Worm (Caenorhabditis elegans): ENCODE data around the gene clec-56.

Gene clec-56

DNA sequence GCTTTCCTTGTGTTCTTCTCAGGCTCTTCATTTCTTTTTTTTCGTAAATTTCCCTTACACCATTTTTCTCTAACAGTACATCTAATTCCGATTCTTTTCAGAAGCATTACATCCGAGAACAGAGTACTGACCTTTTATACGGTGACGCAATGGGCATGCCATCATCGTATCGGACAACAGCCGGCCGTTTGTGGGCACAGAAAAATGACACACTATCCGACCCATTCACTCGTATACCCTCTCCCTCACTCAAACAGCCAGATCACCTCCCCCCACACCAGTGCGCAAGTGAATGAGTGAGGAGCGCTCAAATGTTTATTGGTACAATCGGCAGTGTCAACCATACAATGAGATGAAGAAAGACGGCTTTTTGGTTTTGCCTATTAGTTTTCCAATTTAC is 26.9 kb downstream of the clec-56 start, which contains the start of gene R02D5.24:
Gene R02D5.24, plus strand, starts transcription at position 205 of the 400 bp plus-strand sequence.
- peak; percentile 1 for TF ChIP-seq B0310.2 (tag; optimal IDR thresholded peaks at IDR 0.05)
- TF ChIP-seq flt-1 (GFP tag; IDR thresholded peaks at IDR 0.05), result peak; percentile 28; the same call in 1 of the 2 replicates
- TF ChIP-seq hmg-4 (GFP tag; optimal IDR thresholded peaks at IDR 0.05), result peak; percentile 70
- TF ChIP-seq ceh-36 (tag; optimal IDR thresholded peaks at IDR 0.05), result no peak

DNA sequence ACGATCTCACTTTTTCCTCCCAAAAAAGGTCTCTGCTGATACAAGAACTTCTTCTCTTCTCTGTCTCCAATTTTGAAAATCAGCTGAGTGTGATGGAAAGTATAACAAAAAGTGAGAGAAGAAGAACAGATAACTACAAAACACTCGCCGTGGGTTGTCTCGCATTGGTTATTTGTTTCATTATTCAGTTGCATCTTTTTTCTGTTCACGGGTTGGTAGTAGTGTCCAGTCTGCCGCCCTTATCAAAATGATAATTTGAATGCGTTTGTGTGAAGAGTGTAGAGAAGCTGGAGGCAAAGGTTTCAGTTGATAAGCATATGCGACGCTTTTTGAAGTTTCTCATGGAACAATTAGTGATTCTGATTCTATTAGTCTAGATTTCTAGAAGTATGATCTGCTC is 28.9 kb downstream of the clec-56 start:
- TF ChIP-seq pes-1 (GFP tag; IDR thresholded peaks at IDR 0.05) (no peak), hmg-4 (GFP tag; optimal IDR thresholded peaks at IDR 0.05) (no peak), ets-7 (tag; optimal IDR thresholded peaks at IDR 0.05) (no peak), ceh-36 (tag; optimal IDR thresholded peaks at IDR 0.05) (no peak)

DNA sequence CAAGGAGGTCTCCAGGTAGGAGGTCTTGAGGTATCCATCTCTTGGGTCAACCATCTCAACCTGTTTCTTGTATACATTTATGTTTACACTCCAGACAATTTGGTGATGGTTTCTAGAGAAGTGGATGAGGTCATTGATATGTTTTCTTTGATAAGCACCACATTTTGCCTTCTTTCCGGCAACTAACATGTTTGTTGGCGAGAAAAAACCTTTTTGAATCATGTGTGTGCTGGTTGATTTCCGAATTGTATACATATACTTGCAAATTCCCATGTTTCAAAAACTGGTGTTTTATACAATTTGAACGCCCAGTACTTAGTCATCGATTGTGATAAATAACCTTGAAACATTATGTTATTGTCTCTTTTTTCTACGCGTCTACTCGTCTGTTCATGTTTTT is 29.9 kb downstream of the clec-56 start:
- TF ChIP-seq ceh-36 (tag; optimal IDR thresholded peaks at IDR 0.05) (no peak), ama-1 (optimal IDR thresholded peaks at IDR 0.05) (no peak), pes-1 (GFP tag; IDR thresholded peaks at IDR 0.05) (no peak), tbx-37 (GFP tag; conservative IDR thresholded peaks at IDR 0.05) (no peak), tbx-11 (GFP tag; IDR thresholded peaks at IDR 0.05) (no peak), hmbx-1 (tag; optimal IDR thresholded peaks at IDR 0.05) (no peak), sea-1 (GFP tag; conservative IDR thresholded peaks at IDR 0.05) (no peak), aly-1 (tag; optimal IDR thresholded peaks at IDR 0.05) (no peak), B0310.2 (tag; optimal IDR thresholded peaks at IDR 0.05) (no peak), hmg-4 (GFP tag; optimal IDR thresholded peaks at IDR 0.05) (no peak), ets-7 (tag; optimal IDR thresholded peaks at IDR 0.05) (no peak), flt-1 (GFP tag; IDR thresholded peaks at IDR 0.05) (no peak), scrt-1 (GFP tag; IDR thresholded peaks at IDR 0.05) (no peak), tra-4 (tag; optimal IDR thresholded peaks at IDR 0.05) (no peak), F13C5.2 (tag; optimal IDR thresholded peaks at IDR 0.05) (no peak), ceh-13 (GFP tag; optimal IDR thresholded peaks at IDR 0.05) (no peak), hnd-1 (tag; optimal IDR thresholded peaks at IDR 0.05) (no peak)

DNA sequence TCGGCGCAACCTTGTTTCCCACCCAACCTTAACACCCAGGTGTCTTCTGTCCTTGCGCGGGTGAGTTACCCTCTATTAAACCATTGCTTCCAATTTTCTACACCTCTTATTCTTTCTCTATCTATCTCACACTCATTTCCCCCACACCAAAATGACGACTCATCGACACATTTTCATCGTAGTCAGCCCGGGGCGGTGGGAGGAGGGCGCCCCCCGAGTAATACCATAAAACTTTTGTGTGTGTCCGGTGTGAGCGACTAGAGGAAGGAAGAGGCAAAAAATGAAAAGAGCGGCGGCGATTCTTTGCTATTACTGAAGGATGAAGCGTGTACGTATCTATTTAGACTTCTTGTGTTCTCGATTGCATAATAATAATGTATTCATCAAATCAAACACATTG is 30.6 kb downstream of the clec-56 start:
- TF ChIP-seq scrt-1 (GFP tag; IDR thresholded peaks at IDR 0.05) (0 out of 2 replicates have a peak, but pooled peaks have one; percentile 49), aly-1 (tag; optimal IDR thresholded peaks at IDR 0.05) (no peak), ceh-13 (GFP tag; optimal IDR thresholded peaks at IDR 0.05) (no peak), tbx-11 (GFP tag; IDR thresholded peaks at IDR 0.05) (no peak), F13C5.2 (tag; optimal IDR thresholded peaks at IDR 0.05) (no peak), tra-4 (tag; optimal IDR thresholded peaks at IDR 0.05) (no peak), B0310.2 (tag; optimal IDR thresholded peaks at IDR 0.05) (no peak), ceh-36 (tag; optimal IDR thresholded peaks at IDR 0.05) (no peak), flt-1 (GFP tag; IDR thresholded peaks at IDR 0.05) (no peak), pes-1 (GFP tag; IDR thresholded peaks at IDR 0.05) (peak; percentile 29; the same call in 1 of the 2 replicates), hmbx-1 (tag; optimal IDR thresholded peaks at IDR 0.05) (no peak), ets-7 (tag; optimal IDR thresholded peaks at IDR 0.05) (no peak), sea-1 (GFP tag; conservative IDR thresholded peaks at IDR 0.05) (0 out of 2 replicates have a peak, but pooled peaks have one; percentile 45), hnd-1 (tag; optimal IDR thresholded peaks at IDR 0.05) (no peak), ama-1 (optimal IDR thresholded peaks at IDR 0.05) (no peak), hmg-4 (GFP tag; optimal IDR thresholded peaks at IDR 0.05) (peak; percentile 44), tbx-37 (GFP tag; conservative IDR thresholded peaks at IDR 0.05) (no peak)

DNA sequence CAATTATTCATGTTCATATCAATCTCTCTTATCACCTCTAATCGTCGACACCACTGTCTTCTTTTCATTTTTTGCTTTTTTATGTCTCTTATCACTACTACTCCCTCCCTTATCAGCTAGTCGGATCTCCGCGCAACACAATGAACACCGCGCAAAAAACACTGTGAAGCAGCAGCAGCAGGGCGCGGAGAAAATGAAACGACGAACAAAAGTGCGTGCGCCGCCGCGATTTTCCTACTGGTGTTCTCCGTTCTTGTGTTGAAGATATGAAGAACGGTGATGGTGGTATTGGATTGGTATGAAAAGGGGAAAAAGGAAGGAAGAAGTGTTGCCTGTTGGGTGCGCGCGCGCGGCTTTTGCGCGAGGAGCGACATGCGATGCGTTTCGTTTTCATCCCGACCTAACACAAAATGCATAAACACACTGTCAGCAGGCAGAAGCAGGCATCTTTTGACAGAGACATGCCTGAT is 31.6 kb downstream of the clec-56 start:
- TF ChIP-seq ceh-36 (tag; optimal IDR thresholded peaks at IDR 0.05) (no peak), hmg-4 (GFP tag; optimal IDR thresholded peaks at IDR 0.05) (peak; percentile 68)

DNA sequence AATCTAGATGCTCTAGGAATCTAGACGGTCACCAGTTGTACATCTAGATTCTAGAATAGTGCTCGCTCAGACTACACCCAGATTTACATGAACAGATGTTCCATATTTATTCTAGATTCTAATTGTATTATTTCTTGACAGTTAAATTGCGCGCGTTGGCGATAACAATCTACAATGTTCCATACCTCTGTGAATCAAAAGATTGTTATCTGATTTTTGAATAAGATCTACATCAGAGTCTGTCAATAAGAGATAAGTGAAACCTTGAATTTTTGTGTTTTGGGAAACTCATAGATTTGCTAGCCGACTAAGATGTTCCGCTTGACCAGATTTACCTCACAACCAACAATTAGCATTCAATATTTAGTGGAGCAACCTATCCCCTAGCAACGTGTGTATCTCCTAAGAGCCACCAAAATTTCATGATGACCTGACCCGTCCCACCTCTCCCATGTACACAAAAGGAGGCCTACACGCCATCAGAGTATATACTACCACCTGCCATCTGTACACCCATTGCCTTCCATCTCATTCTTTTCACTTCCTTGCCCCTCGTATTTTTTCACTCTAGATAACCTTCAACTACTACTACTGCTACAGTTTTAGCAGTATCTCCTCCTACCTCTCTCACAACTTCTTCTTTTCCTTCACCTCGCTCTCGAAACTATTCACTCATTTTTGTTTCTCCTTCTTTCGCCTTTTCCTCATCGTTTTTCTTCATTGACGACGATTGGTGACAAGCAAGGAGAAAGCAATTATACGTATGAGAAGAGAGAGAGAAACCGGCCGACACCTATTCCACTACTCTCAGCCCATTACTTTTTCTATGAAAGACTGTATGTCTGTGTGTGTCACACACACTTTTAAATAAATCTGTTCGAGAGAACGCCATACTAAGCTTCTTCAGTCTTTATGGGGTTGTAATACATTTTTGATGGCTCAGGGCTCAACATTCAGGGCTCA is 32.8 kb downstream of the clec-56 start:
- no peak for TF ChIP-seq tbx-37 (GFP tag; conservative IDR thresholded peaks at IDR 0.05)
- TF ChIP-seq B0310.2 (tag; optimal IDR thresholded peaks at IDR 0.05), result no peak
- no peak for TF ChIP-seq tra-4 (tag; optimal IDR thresholded peaks at IDR 0.05)
- no peak for TF ChIP-seq ama-1 (optimal IDR thresholded peaks at IDR 0.05)

DNA sequence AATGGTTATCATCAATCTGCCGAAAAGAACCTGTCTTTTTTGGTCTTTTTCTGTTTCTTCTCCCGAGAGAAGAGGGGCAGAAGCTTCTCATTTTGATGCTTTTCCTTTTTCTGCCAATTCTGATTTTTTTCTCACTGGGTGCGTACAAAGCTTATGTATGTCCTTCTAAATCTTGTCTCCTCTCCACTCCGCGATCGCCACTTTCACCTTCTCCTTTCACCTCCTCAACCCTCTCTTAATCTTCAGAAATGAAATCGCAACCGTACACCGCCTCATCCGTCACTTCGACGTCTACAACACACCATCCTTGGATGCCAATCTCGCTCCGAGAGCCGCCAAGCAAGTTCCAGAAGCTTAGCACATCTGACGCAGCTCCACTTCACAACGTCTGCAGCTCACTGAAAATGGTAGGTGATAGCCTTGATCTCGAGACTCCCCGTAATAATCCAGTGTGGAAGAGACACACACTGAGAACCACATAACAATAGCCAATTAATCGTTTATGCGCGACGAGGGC is 33.9 kb downstream of the clec-56 start, which contains the start of gene R02D5.1:
Gene R02D5.1, plus strand, starts transcription at position 245 of the 517 bp plus-strand sequence.
- TF ChIP-seq hmg-4 (GFP tag; optimal IDR thresholded peaks at IDR 0.05) (peak; percentile 21), ceh-13 (GFP tag; optimal IDR thresholded peaks at IDR 0.05) (no peak)

DNA sequence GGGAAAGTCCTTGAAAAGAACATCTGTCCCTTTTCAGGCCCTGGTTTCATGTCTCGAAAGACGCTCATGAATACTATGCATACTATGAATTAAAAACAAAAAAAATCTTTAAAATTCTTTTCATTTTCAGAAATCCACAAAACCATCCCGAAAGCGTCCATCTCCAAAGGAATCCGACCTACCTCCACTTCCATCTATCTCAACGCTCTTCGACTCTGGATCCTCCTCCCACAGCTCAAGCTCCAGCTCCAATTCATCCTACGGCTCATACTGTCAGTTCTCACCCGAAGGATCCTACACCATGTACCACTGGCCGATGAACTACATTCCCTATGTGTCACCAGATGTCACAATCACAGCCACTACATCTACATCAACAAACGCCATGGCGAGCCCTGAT is 34.4 kb downstream of the clec-56 start:
- no peak for TF ChIP-seq hmg-4 (GFP tag; optimal IDR thresholded peaks at IDR 0.05)
- no peak for TF ChIP-seq aly-1 (tag; optimal IDR thresholded peaks at IDR 0.05)
- no peak for TF ChIP-seq pes-1 (GFP tag; IDR thresholded peaks at IDR 0.05)
- TF ChIP-seq tra-4 (tag; optimal IDR thresholded peaks at IDR 0.05), result no peak
- TF ChIP-seq flt-1 (GFP tag; IDR thresholded peaks at IDR 0.05), result no peak
- TF ChIP-seq sea-1 (GFP tag; conservative IDR thresholded peaks at IDR 0.05), result no peak
- no peak for TF ChIP-seq ama-1 (optimal IDR thresholded peaks at IDR 0.05)
- no peak for TF ChIP-seq scrt-1 (GFP tag; IDR thresholded peaks at IDR 0.05)
- TF ChIP-seq tbx-37 (GFP tag; conservative IDR thresholded peaks at IDR 0.05), result no peak
- no peak for TF ChIP-seq ceh-13 (GFP tag; optimal IDR thresholded peaks at IDR 0.05)
- TF ChIP-seq B0310.2 (tag; optimal IDR thresholded peaks at IDR 0.05), result no peak
- no peak for TF ChIP-seq ceh-36 (tag; optimal IDR thresholded peaks at IDR 0.05)
- no peak for TF ChIP-seq hnd-1 (tag; optimal IDR thresholded peaks at IDR 0.05)
- no peak for TF ChIP-seq F13C5.2 (tag; optimal IDR thresholded peaks at IDR 0.05)

All from whole organism, early embryonic.